Worm (Caenorhabditis elegans) whole organism, early embryonic: ENCODE data around the gene ubc-15.

Source experiments
- B0310.2 ChIP-seq: sonication (generic microtip); optimal IDR thresholded peaks from 2 replicates; lab custom pipeline; 2016; ENCODE audit warnings: mild to moderate bottlenecking, missing genetic modification characterization, missing compliant biosample characterization
- F13C5.2 ChIP-seq: sonication (generic microtip); optimal IDR thresholded peaks from 2 replicates; lab custom pipeline; 2017; ENCODE audit warnings: mild to moderate bottlenecking, missing genetic modification characterization, inconsistent platforms, missing compliant biosample characterization
- aly-1 ChIP-seq: sonication (generic microtip); optimal IDR thresholded peaks from 2 replicates; lab custom pipeline; 2016; ENCODE audit warnings: missing genetic modification characterization, missing compliant biosample characterization
- ama-1 ChIP-seq: fragments of 150-350 bp; optimal IDR thresholded peaks from 2 replicates; lab custom pipeline; 2014
- ceh-13 ChIP-seq: fragments of 200-800 bp; sonication (Bioruptor generic); optimal IDR thresholded peaks from 2 replicates; lab custom pipeline; 2018; ENCODE audit warnings: mild to moderate bottlenecking, missing genetic modification characterization, missing compliant biosample characterization
- ceh-36 ChIP-seq: sonication (generic microtip); optimal IDR thresholded peaks from 2 replicates; lab custom pipeline; 2016; ENCODE audit warnings: missing genetic modification characterization, inconsistent platforms, missing compliant biosample characterization
- ets-7 ChIP-seq: sonication (generic microtip); optimal IDR thresholded peaks from 2 replicates; lab custom pipeline; 2016; ENCODE audit warnings: missing genotype, missing genetic modification characterization, missing compliant biosample characterization
- flt-1 ChIP-seq: fragments of 200-800 bp; sonication (Bioruptor generic); IDR thresholded peaks from 2 replicates; pipeline ENCODE4 v1.3.6; 2022; ENCODE audit warnings: missing genetic modification characterization, missing compliant biosample characterization
- hmbx-1 ChIP-seq: sonication (generic microtip); optimal IDR thresholded peaks from 2 replicates; lab custom pipeline; 2016; ENCODE audit warnings: mild to moderate bottlenecking, missing genetic modification characterization, missing compliant biosample characterization
- hmg-4 ChIP-seq: fragments of 200-800 bp; sonication (Bioruptor generic); optimal IDR thresholded peaks from 2 replicates; lab custom pipeline; 2018; ENCODE audit warnings: mild to moderate bottlenecking, missing genetic modification characterization, missing compliant biosample characterization
- hnd-1 ChIP-seq: sonication (generic microtip); optimal IDR thresholded peaks from 2 replicates; lab custom pipeline; 2016; ENCODE audit warnings: missing genetic modification characterization, missing compliant biosample characterization
- pes-1 ChIP-seq: fragments of 200-800 bp; sonication (Bioruptor generic); IDR thresholded peaks from 2 replicates; pipeline ENCODE4 v1.3.6; 2022; ENCODE audit warnings: missing genetic modification reagents, missing genetic modification characterization, missing compliant biosample characterization
- scrt-1 ChIP-seq: fragments of 200-800 bp; sonication (Bioruptor generic); IDR thresholded peaks from 2 replicates; pipeline ENCODE4 v1.3.6; 2022; ENCODE audit warnings: missing genetic modification characterization, missing compliant biosample characterization
- sea-1 ChIP-seq: fragments of 200-800 bp; sonication (Bioruptor generic); conservative IDR thresholded peaks from 2 replicates; pipeline ENCODE4 v1.3.6; 2022; ENCODE audit warnings: missing genetic modification characterization, missing compliant biosample characterization
- tbx-11 ChIP-seq: fragments of 200-800 bp; sonication (Bioruptor generic); IDR thresholded peaks from 2 replicates; pipeline ENCODE4 v1.3.6; 2022; ENCODE audit warnings: missing genetic modification characterization, missing compliant biosample characterization
- tbx-37 ChIP-seq: fragments of 200-800 bp; sonication (Bioruptor generic); conservative IDR thresholded peaks from 2 replicates; pipeline ENCODE4 v1.3.6; 2022; ENCODE audit warnings: missing genetic modification reagents, missing genetic modification characterization, missing compliant biosample characterization
- tra-4 ChIP-seq: sonication (generic microtip); optimal IDR thresholded peaks from 2 replicates; lab custom pipeline; 2017; ENCODE audit warnings: missing genetic modification characterization, missing compliant biosample characterization

The ubc-15 gene

ce11 chrII:2861385-2862099 lies 51.9 kb downstream of the ubc-15 start:
- peak; percentile 44; the same call in 1 of the 2 replicates for TF ChIP-seq tbx-11 (GFP tag; lab: Robert Waterston, UW)
- no peak for TF ChIP-seq flt-1 (GFP tag; lab: Robert Waterston, UW)
- peak; percentile 37 for TF ChIP-seq F13C5.2 (tag; lab: Kevin White, UChicago)
- 0 out of 2 replicates have a peak, but pooled peaks have one; percentile 18 for TF ChIP-seq pes-1 (GFP tag; lab: Robert Waterston, UW)
- TF ChIP-seq hmg-4 = no peak

ce11 chrII:2859873-2860821 lies 53.3 kb downstream of the ubc-15 start:
- no peak for TF ChIP-seq ama-1 (lab: Kevin White, UChicago)
- peak; percentile 1 for TF ChIP-seq hmbx-1
- peak; percentile 40 for TF ChIP-seq aly-1 (tag; lab: Kevin White, UChicago)
- no peak for TF ChIP-seq ets-7
- TF ChIP-seq ceh-13 (GFP tag; lab: Kevin White, UChicago) = peak; percentile 7
- peak; percentile 35 for TF ChIP-seq hmg-4
- no peak for TF ChIP-seq B0310.2
- TF ChIP-seq pes-1 (GFP tag; lab: Robert Waterston, UW) = peak; percentile 64
- no peak for TF ChIP-seq F13C5.2 (tag; lab: Kevin White, UChicago)
- no peak for TF ChIP-seq tra-4 (tag; lab: Kevin White, UChicago)
- no peak for TF ChIP-seq hnd-1 (tag; lab: Kevin White, UChicago)
- TF ChIP-seq tbx-37 = no peak
- peak; percentile 69 for TF ChIP-seq scrt-1 (GFP tag; lab: Robert Waterston, UW)
- 0 out of 2 replicates have a peak, but pooled peaks have one; percentile 12 for TF ChIP-seq tbx-11 (GFP tag; lab: Robert Waterston, UW)
- TF ChIP-seq sea-1 = no peak
- TF ChIP-seq ceh-36 = no peak
- TF ChIP-seq flt-1 (GFP tag; lab: Robert Waterston, UW) = no peak

ce11 chrII:2859315-2859714 lies 54.1 kb downstream of the ubc-15 start:
- TF ChIP-seq ceh-36 (peak; percentile 90), hnd-1 (tag; lab: Kevin White, UChicago) (no peak), tbx-37 (no peak)

ce11 chrII:2858851-2859250 lies 54.6 kb downstream of the ubc-15 start:
- TF ChIP-seq B0310.2 (no peak), flt-1 (GFP tag; lab: Robert Waterston, UW) (no peak), tbx-37 (no peak), pes-1 (GFP tag; lab: Robert Waterston, UW) (no peak), sea-1 (no peak), F13C5.2 (tag; lab: Kevin White, UChicago) (no peak), hmbx-1 (no peak), tbx-11 (GFP tag; lab: Robert Waterston, UW) (no peak), hnd-1 (tag; lab: Kevin White, UChicago) (no peak)

ce11 chrII:2857559-2857958 lies 55.8 kb downstream of the ubc-15 start:
- TF ChIP-seq F13C5.2 (tag; lab: Kevin White, UChicago) = no peak
- TF ChIP-seq B0310.2 = no peak
- no peak for TF ChIP-seq hmg-4
- no peak for TF ChIP-seq hnd-1 (tag; lab: Kevin White, UChicago)
- TF ChIP-seq flt-1 (GFP tag; lab: Robert Waterston, UW) = no peak
- no peak for TF ChIP-seq scrt-1 (GFP tag; lab: Robert Waterston, UW)
- TF ChIP-seq pes-1 (GFP tag; lab: Robert Waterston, UW) = no peak
- no peak for TF ChIP-seq ets-7
- no peak for TF ChIP-seq ceh-13 (GFP tag; lab: Kevin White, UChicago)
- no peak for TF ChIP-seq aly-1 (tag; lab: Kevin White, UChicago)
- TF ChIP-seq tbx-11 (GFP tag; lab: Robert Waterston, UW) = no peak

ce11 chrII:2856114-2856513 lies 57.3 kb downstream of the ubc-15 start:
- TF ChIP-seq ceh-36 = no peak
- no peak for TF ChIP-seq ets-7
- no peak for TF ChIP-seq ceh-13 (GFP tag; lab: Kevin White, UChicago)
- no peak for TF ChIP-seq sea-1
- no peak for TF ChIP-seq pes-1 (GFP tag; lab: Robert Waterston, UW)
- TF ChIP-seq flt-1 (GFP tag; lab: Robert Waterston, UW) = no peak
- TF ChIP-seq F13C5.2 (tag; lab: Kevin White, UChicago) = no peak
- no peak for TF ChIP-seq tbx-11 (GFP tag; lab: Robert Waterston, UW)
- TF ChIP-seq ama-1 (lab: Kevin White, UChicago) = no peak
- no peak for TF ChIP-seq aly-1 (tag; lab: Kevin White, UChicago)
- TF ChIP-seq hmg-4 = no peak
- no peak for TF ChIP-seq hmbx-1
- TF ChIP-seq tra-4 (tag; lab: Kevin White, UChicago) = no peak
- TF ChIP-seq tbx-37 = no peak
- no peak for TF ChIP-seq B0310.2
- TF ChIP-seq hnd-1 (tag; lab: Kevin White, UChicago) = no peak
- TF ChIP-seq scrt-1 (GFP tag; lab: Robert Waterston, UW) = no peak

ce11 chrII:2854794-2855193 lies 58.6 kb downstream of the ubc-15 start:
- TF ChIP-seq ama-1 (lab: Kevin White, UChicago) (no peak), scrt-1 (GFP tag; lab: Robert Waterston, UW) (no peak), hmg-4 (no peak), ceh-13 (GFP tag; lab: Kevin White, UChicago) (no peak), hmbx-1 (no peak), sea-1 (no peak), pes-1 (GFP tag; lab: Robert Waterston, UW) (no peak), hnd-1 (tag; lab: Kevin White, UChicago) (no peak), F13C5.2 (tag; lab: Kevin White, UChicago) (no peak), tbx-37 (no peak), flt-1 (GFP tag; lab: Robert Waterston, UW) (no peak), ets-7 (no peak), ceh-36 (no peak), tra-4 (tag; lab: Kevin White, UChicago) (no peak), B0310.2 (no peak), aly-1 (tag; lab: Kevin White, UChicago) (no peak)
